Worm (Caenorhabditis elegans) whole organism, dauer: Measurements from ENCODE around the gene srbc-36.

Source experiments
- unc-62 ChIP-seq: sonication (generic microtip); optimal IDR thresholded peaks from 2 replicates; lab custom pipeline; 2017; ENCODE audit warnings: missing biosample characterization, missing genetic modification reagents, missing genetic modification characterization

Gene srbc-36

DNA sequence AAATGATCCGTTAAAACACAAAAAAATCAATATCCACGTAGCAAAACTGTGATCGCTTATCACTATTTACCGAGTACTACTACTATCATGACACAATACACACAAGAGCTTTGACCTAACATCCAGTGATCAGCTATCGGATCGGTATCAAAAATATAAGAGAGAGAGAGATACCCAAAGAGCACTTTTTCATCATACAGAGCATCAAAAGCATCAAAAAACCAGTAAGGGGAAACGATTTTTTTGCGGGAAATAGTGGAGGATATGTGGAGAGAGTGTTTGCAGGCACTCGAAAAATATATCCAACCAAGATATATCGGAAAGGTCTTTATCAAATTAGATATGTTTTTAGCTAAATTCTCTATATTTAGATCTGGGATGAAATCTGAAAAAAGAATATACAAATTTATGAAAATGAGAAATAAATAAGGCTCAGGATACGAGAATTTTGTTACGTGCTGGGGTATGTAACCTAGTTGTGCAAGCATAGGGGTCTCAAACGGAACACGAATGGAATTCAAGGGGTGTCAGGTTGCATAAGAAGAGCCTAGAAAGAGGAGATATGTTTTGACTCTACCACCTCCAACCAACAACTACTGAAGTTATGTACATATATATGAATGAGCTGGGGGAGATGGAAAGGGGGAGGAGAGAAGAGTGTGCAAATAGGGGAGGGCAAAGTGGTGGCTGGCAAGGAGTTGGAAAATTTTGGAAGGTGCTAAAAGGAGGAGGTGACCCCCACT is 45.1 kb downstream of the srbc-36 start:
- no peak for TF ChIP-seq unc-62

ce11 chrV:3444777-3445089 is 45.6 kb downstream of the srbc-36 start, which contains the start of gene cfz-2:
TSS of gene cfz-2 (minus strand) at chrV:3444877.
- TF ChIP-seq unc-62: no peak

- TF ChIP-seq unc-62: no peak
These were observed 47.7 kb downstream of the srbc-36 start for ce11 chrV:3442609-3443008.
